Worm (Caenorhabditis elegans): ENCODE data around the gene srz-70.

DNA sequence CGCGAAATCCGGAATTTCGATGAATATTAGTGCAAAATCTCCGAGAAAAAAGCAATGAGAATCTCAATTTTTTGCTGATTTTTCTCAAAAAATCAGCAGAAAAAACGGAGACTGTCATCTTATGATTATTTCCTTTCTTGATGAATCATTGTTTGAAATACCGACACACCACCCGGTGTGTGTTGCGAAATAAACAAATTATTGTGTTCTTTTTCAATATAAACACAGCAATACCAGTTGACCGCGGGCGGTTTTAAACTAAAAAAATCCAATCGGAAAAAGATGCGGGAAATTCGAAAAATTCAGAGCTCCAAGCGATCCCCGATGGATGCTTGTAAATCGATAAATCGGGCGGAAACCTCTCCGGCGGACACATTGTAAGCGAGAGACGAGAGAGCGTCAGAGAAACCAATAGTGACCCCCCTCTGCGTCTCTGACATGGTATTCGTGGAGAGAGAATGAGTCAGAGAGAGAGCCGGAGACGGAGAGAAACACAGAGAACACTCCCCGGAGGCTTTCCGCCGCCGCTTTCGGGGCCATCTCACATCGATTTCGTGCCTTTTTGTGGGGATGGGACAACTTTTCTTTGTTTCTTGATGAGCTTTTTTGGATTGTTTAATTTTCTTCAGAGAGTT is 36.7 kb upstream of the srz-70 start:
- TF ChIP-seq T22C8.4 (GFP tag; IDR thresholded peaks at IDR 0.05) (peak; percentile 89), ref-1 (GFP tag; conservative IDR thresholded peaks at IDR 0.05) (no peak), ztf-29 (GFP tag; IDR thresholded peaks at IDR 0.05) (peak; percentile 54; the same call in 1 of the 2 replicates), med-1 (GFP tag; optimal IDR thresholded peaks at IDR 0.05; ENCODE audit: insufficient read depth) (no peak)
